Fruit fly (Drosophila melanogaster) whole organism, adult: Measurements from ENCODE around the gene CG31805.

Source experiments
- CG11617 ChIP-seq: fragments of 200-800 bp; sonication (Bioruptor generic); optimal IDR thresholded peaks from 2 replicates; lab custom pipeline; 2017; ENCODE audit warnings: mild to moderate bottlenecking, missing biosample characterization, missing genetic modification reagents, missing genetic modification characterization
- CG12768 ChIP-seq: fragments of 200-800 bp; sonication (Bioruptor generic); optimal IDR thresholded peaks from 2 replicates; lab custom pipeline; 2017; ENCODE audit warnings: missing biosample characterization, missing genetic modification characterization, mild to moderate bottlenecking, moderate library complexity, missing genetic modification reagents
- CG14711 ChIP-seq: fragments of 200-800 bp; sonication (Bioruptor generic); optimal IDR thresholded peaks from 2 replicates; lab custom pipeline; 2018; ENCODE audit warnings: missing biosample characterization, mild to moderate bottlenecking, missing genetic modification characterization, moderate library complexity
- CG1620 ChIP-seq: fragments of 200-800 bp; sonication (Bioruptor generic); optimal IDR thresholded peaks from 2 replicates; lab custom pipeline; 2016; ENCODE audit warnings: missing biosample characterization, missing genetic modification characterization
- CG33017 ChIP-seq: fragments of 200-800 bp; sonication (Bioruptor generic); optimal IDR thresholded peaks from 2 replicates; lab custom pipeline; 2018; ENCODE audit warnings: missing biosample characterization, mild to moderate bottlenecking, missing genetic modification characterization, moderate library complexity
- CG5204 ChIP-seq: fragments of 200-800 bp; sonication (Bioruptor generic); optimal IDR thresholded peaks from 2 replicates; lab custom pipeline; 2016; ENCODE audit warnings: missing biosample characterization, missing genetic modification characterization
- CG7045 ChIP-seq: fragments of 200-800 bp; sonication (Bioruptor generic); optimal IDR thresholded peaks from 2 replicates; lab custom pipeline; 2017; ENCODE audit warnings: missing biosample characterization, mild to moderate bottlenecking, missing genetic modification characterization
- CG7101 ChIP-seq: fragments of 200-800 bp; sonication (Bioruptor generic); optimal IDR thresholded peaks from 2 replicates; lab custom pipeline; 2018; ENCODE audit warnings: missing biosample characterization, mild to moderate bottlenecking, missing genetic modification characterization, moderate library complexity
- Clk ChIP-seq: fragments of 200-800 bp; sonication (Bioruptor generic); optimal IDR thresholded peaks from 2 replicates; lab custom pipeline; 2017; ENCODE audit warnings: missing biosample characterization, missing genetic modification characterization
- Crg-1 ChIP-seq: fragments of 200-800 bp; sonication (Bioruptor generic); optimal IDR thresholded peaks from 2 replicates; lab custom pipeline; 2016; ENCODE audit warnings: missing biosample characterization, missing genetic modification characterization
- Hr96 ChIP-seq: fragments of 200-800 bp; sonication (Bioruptor generic); optimal IDR thresholded peaks from 2 replicates; lab custom pipeline; 2016; ENCODE audit warnings: missing biosample characterization, missing genetic modification characterization
- Mnt ChIP-seq: fragments of 200-800 bp; sonication (Bioruptor generic); optimal IDR thresholded peaks from 2 replicates; lab custom pipeline; 2016; ENCODE audit warnings: missing biosample characterization, mild to moderate bottlenecking, missing genetic modification characterization
- bab1 ChIP-seq: fragments of 200-800 bp; sonication (Bioruptor generic); optimal IDR thresholded peaks from 3 replicates; lab custom pipeline; 2019; ENCODE audit warnings: missing biosample characterization, mild to moderate bottlenecking, missing genetic modification characterization, moderate library complexity
- cic ChIP-seq: fragments of 200-800 bp; sonication (Bioruptor generic); optimal IDR thresholded peaks from 2 replicates; lab custom pipeline; 2017; ENCODE audit warnings: missing biosample characterization, mild to moderate bottlenecking, missing genetic modification characterization, moderate library complexity
- cnc ChIP-seq, 2 experiments: fragments of >200 bp; optimal IDR thresholded peaks; 2 replicates each; lab custom pipeline; 2017
- kay ChIP-seq: fragments of 200-800 bp; sonication (Bioruptor generic); peaks from one replicate; lab custom pipeline; 2016; ENCODE audit warnings: missing biosample characterization, missing genetic modification characterization, borderline replicate concordance
- ovo ChIP-seq: fragments of 200-800 bp; sonication (Bioruptor generic); optimal IDR thresholded peaks from 2 replicates; lab custom pipeline; 2016; ENCODE audit warnings: missing biosample characterization, missing genetic modification characterization
- pad ChIP-seq: fragments of 200-800 bp; sonication (Bioruptor generic); optimal IDR thresholded peaks from 3 replicates; lab custom pipeline; 2017; ENCODE audit warnings: missing biosample characterization, missing genetic modification characterization, mild to moderate bottlenecking, moderate library complexity, missing genetic modification reagents
- tj ChIP-seq: fragments of 200-800 bp; sonication (Bioruptor generic); optimal IDR thresholded peaks from 3 replicates; lab custom pipeline; 2017; ENCODE audit warnings: missing biosample characterization, mild to moderate bottlenecking, missing genetic modification characterization, moderate library complexity
- toe ChIP-seq: fragments of 200-800 bp; sonication (Bioruptor generic); optimal IDR thresholded peaks from 2 replicates; lab custom pipeline; 2016; ENCODE audit warnings: missing biosample characterization, missing genetic modification characterization

The CG31805 gene

DNA sequence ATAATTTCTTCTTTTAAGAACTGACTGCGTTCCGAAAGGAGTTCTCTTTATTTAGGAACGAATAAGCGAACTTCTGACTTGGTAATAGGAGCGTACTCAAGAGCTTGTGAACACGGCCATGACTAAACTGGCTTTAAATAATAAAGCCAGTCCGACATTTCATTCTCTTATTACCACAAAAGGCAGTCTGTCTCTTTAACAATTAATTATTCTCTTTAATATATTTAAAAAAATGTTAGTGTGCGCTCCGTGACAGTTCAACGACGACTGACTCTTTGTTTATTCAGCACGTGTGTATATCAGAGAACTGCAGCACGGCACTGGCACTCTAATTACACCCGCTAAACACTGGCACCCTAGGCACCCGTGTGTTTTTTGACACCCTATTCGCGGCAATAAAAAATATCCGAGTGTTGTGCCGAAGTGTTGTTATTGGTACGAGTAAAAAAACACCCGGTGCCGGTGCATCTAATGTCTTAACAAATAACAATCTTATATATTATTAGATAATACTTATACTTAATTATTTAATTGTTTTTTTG lies 41.7 kb downstream of the CG31805 start, which contains the start of gene CG31809:
Gene CG31809 (minus strand): TSS at position 249 of the 542 bp plus-strand sequence.
- TF ChIP-seq Clk (GFP tag; lab: Kevin White, UChicago), result no peak
- TF ChIP-seq bab1 (GFP tag; lab: Kevin White, UChicago), result no peak
- TF ChIP-seq kay (GFP tag; lab: Kevin White, UChicago), result peak; percentile 74
- no peak for TF ChIP-seq Mnt (GFP tag; lab: Kevin White, UChicago)
- TF ChIP-seq CG12768, result peak; percentile 9
- no peak for TF ChIP-seq CG7045 (GFP tag; lab: Kevin White, UChicago)
- no peak for TF ChIP-seq cnc (optimal IDR thresholded peaks at IDR 0.05; lab: Kevin White, UChicago)
- TF ChIP-seq ovo (GFP tag; lab: Kevin White, UChicago), result no peak

dm6 chr2L:16857665-16858064 lies 42.6 kb downstream of the CG31805 start:
- TF ChIP-seq bab1 (GFP tag; lab: Kevin White, UChicago), result no peak
- no peak for TF ChIP-seq toe (GFP tag; lab: Kevin White, UChicago)
- TF ChIP-seq ovo (GFP tag; lab: Kevin White, UChicago), result no peak
- no peak for TF ChIP-seq Crg-1 (GFP tag; lab: Kevin White, UChicago)
- TF ChIP-seq kay (GFP tag; lab: Kevin White, UChicago), result no peak
- no peak for TF ChIP-seq CG33017 (tag; lab: Kevin White, UChicago)
- no peak for TF ChIP-seq CG14711 (tag; lab: Kevin White, UChicago)
- no peak for TF ChIP-seq CG5204 (GFP tag; lab: Kevin White, UChicago)
- no peak for TF ChIP-seq CG7045 (GFP tag; lab: Kevin White, UChicago)
- TF ChIP-seq CG11617 (GFP tag; lab: Kevin White, UChicago), result no peak
- no peak for TF ChIP-seq cnc (optimal IDR thresholded peaks at IDR 0.05; lab: Kevin White, UChicago)
- TF ChIP-seq CG12768, result no peak
- no peak for TF ChIP-seq Mnt (GFP tag; lab: Kevin White, UChicago)
- no peak for TF ChIP-seq tj (GFP tag; lab: Kevin White, UChicago)
- TF ChIP-seq Clk (GFP tag; lab: Kevin White, UChicago), result no peak

dm6 chr2L:16857131-16857530 lies 43.1 kb downstream of the CG31805 start:
- peak in 1 of 2 experiments; percentile 94 for TF ChIP-seq cnc (optimal IDR thresholded peaks at IDR 0.05; lab: Kevin White, UChicago)
- TF ChIP-seq kay (GFP tag; lab: Kevin White, UChicago), result peak; percentile 16
- TF ChIP-seq CG7101 (tag; lab: Kevin White, UChicago), result no peak

DNA sequence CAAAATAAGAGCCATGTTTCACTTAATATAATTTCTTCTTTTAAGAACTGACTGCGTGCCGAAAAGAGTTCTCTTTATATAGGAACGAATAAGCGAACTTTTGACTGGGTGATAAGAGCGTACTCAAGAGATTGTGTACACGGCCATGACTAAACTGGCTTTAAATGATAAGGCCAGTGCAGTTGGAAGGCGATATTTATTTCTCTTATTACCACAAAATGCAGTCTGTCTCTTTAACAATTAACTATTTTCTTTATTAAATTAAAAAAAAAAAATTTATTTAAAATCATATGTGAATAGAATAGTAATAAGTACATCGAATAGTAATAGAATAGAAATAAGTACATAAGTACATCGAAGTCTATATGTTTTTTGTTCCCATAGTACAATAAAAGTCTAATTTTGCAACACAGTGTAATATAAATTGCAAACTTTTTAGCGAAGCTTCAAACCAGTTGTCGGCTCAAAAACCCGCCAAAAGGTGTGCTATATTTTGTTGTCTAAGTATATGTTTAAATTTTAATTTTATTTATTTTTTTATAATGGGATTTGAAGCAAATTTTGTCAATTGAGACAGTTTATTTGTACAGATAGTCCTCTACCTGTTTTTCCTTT lies 47.8 kb downstream of the CG31805 start, which contains the start of gene CG31810:
Gene CG31810 (minus strand): TSS at position 51 of the 615 bp plus-strand sequence.
- TF ChIP-seq pad (GFP tag; lab: Kevin White, UChicago) (no peak), CG12768 (no peak), CG33017 (tag; lab: Kevin White, UChicago) (peak; percentile 15), CG14711 (tag; lab: Kevin White, UChicago) (peak; percentile 14), bab1 (GFP tag; lab: Kevin White, UChicago) (peak; percentile 1), kay (GFP tag; lab: Kevin White, UChicago) (no peak), cic (GFP tag; lab: Kevin White, UChicago) (no peak), Hr96 (GFP tag; lab: Kevin White, UChicago) (no peak), CG7101 (tag; lab: Kevin White, UChicago) (no peak)

dm6 chr2L:16850442-16850841 lies 49.8 kb downstream of the CG31805 start:
- TF ChIP-seq CG1620 (GFP tag; lab: Kevin White, UChicago), result no peak
- no peak for TF ChIP-seq CG5204 (GFP tag; lab: Kevin White, UChicago)
- no peak for TF ChIP-seq kay (GFP tag; lab: Kevin White, UChicago)
- no peak for TF ChIP-seq toe (GFP tag; lab: Kevin White, UChicago)
- peak in 1 of 2 experiments; percentile 81 for TF ChIP-seq cnc (optimal IDR thresholded peaks at IDR 0.05; lab: Kevin White, UChicago)
- no peak for TF ChIP-seq CG33017 (tag; lab: Kevin White, UChicago)
- TF ChIP-seq CG14711 (tag; lab: Kevin White, UChicago), result no peak

DNA sequence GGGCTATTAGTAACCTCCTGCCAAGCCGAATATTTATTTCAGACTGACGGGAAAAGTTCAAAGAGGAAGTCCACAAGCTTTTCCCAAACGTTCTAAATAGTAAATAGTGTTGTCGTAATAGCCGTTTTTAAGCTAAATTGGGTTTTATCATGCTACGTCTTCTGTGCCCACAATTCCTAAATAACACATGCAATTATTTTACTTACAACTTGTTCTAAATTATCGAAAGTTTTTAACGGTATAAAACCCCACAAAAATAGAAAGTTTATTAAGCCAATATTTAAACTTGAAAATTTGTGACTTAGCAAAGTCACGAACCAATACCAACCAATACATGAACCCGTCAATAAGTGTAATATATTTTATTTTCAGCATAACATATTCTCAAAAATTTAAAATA lies 51.6 kb downstream of the CG31805 start, which contains the start of gene CG13284:
Gene CG13284 (minus strand): TSS at position 47 of the 400 bp plus-strand sequence.
- TF ChIP-seq CG12768 (peak; percentile 15), bab1 (GFP tag; lab: Kevin White, UChicago) (no peak)
